Comparison of ENCODE assay signal across 1 fruit fly cellular context in genomic region chr2L:15908496-15909276, dm6.
TF ChIP-seq lines count a peak whose summit lies in the region.

No protein-coding gene starts in this region.

TF ChIP-seq in whole organism, embryonic, 481 proteins besides CTCF, POLR2A, EP300 and RAD21 (continued from another document):
- no peak for TF ChIP-seq CG4617 (GFP tag; optimal IDR thresholded peaks at IDR 0.05; lab: Kevin White, UChicago; ENCODE audit: borderline replicate concordance)
